Fruit fly (Drosophila melanogaster): Measurements from ENCODE around the gene Rbf2.

- TF ChIP-seq gl (tag; optimal IDR thresholded peaks at IDR 0.05) = no peak
- no peak for TF ChIP-seq Pif1A (GFP tag; optimal IDR thresholded peaks at IDR 0.05)
- no peak for TF ChIP-seq CG15710 (tag; optimal IDR thresholded peaks at IDR 0.05)
- TF ChIP-seq CG32121 (GFP tag; IDR thresholded peaks at IDR 0.05) = no peak
- no peak for TF ChIP-seq CG8301 (tag; optimal IDR thresholded peaks at IDR 0.05)
- TF ChIP-seq CG13204 (GFP tag; optimal IDR thresholded peaks at IDR 0.05) = no peak
- TF ChIP-seq Pif1B (GFP tag; optimal IDR thresholded peaks at IDR 0.05) = no peak
- no peak for TF ChIP-seq CG9948 (tag; optimal IDR thresholded peaks at IDR 0.05)
- no peak for TF ChIP-seq CG10348 (GFP tag; IDR thresholded peaks at IDR 0.05)
- no peak for TF ChIP-seq CG8159 (tag; optimal IDR thresholded peaks at IDR 0.05)
- TF ChIP-seq rn (GFP tag; IDR thresholded peaks at IDR 0.05) = no peak
- TF ChIP-seq fd96Ca (GFP tag; IDR thresholded peaks at IDR 0.05) = no peak
- no peak for TF ChIP-seq CG12605 (GFP tag; IDR thresholded peaks at IDR 0.05)
- no peak for TF ChIP-seq D1 (tag; optimal IDR thresholded peaks at IDR 0.05)
Observed at dm6 chr3R:15975170-15975569, 9.9 kb downstream of the Rbf2 start.

All from whole organism, pupa.